Worm (Caenorhabditis elegans) whole organism, young adult: ENCODE results near the gene Y116A8C.463.
A peak's percentile ranks its signal among the peaks of the same experiment; 100 is the strongest.
"Not testable (repeated sequence)": the region's sequence is repeated elsewhere in the genome, so short reads cannot be mapped to it uniquely, and the experiment has no call there.

Experiments
- B0019.2 ChIP-seq: fragments of 200-800 bp; sonication (Bioruptor generic); conservative IDR thresholded peaks from 2 replicates; pipeline ENCODE4 v1.3.6; 2022; ENCODE audit warnings: missing genetic modification reagents, missing genetic modification characterization, missing compliant biosample characterization
- F10E7.11 ChIP-seq: sonication (generic microtip); optimal IDR thresholded peaks from 2 replicates; lab custom pipeline; 2017; ENCODE audit warnings: mild to moderate bottlenecking, missing genetic modification characterization, moderate library complexity, missing compliant biosample characterization
- F37B4.10 ChIP-seq: fragments of 200-800 bp; sonication (Bioruptor generic); IDR thresholded peaks from 2 replicates; pipeline ENCODE4 v1.3.6; 2022; ENCODE audit warnings: missing genetic modification characterization, missing compliant biosample characterization
- F55B11.4 ChIP-seq: sonication (generic microtip); optimal IDR thresholded peaks from 2 replicates; lab custom pipeline; 2016; ENCODE audit warnings: missing compliant biosample characterization, missing genetic modification characterization, borderline replicate concordance; ENCODE audit not compliant: insufficient read depth
- F57A8.1 ChIP-seq: fragments of 200-800 bp; sonication (Bioruptor generic); optimal IDR thresholded peaks from 2 replicates; lab custom pipeline; 2018; ENCODE audit warnings: mild to moderate bottlenecking, missing genetic modification characterization, moderate library complexity, missing compliant biosample characterization
- F57C9.4 ChIP-seq: sonication (generic microtip); optimal IDR thresholded peaks from 2 replicates; lab custom pipeline; 2017; ENCODE audit warnings: mild to moderate bottlenecking, missing genetic modification characterization, missing compliant biosample characterization
- T07F8.4 ChIP-seq: sonication (generic microtip); optimal IDR thresholded peaks from 2 replicates; lab custom pipeline; 2016; ENCODE audit warnings: mild to moderate bottlenecking, missing genetic modification characterization, moderate library complexity, missing compliant biosample characterization
- Y53G8AR.9 ChIP-seq: fragments of 200-800 bp; sonication (Bioruptor generic); conservative IDR thresholded peaks from 2 replicates; pipeline ENCODE4 v1.3.6; 2022; ENCODE audit warnings: missing genetic modification reagents, missing genetic modification characterization, missing compliant biosample characterization
- Y56A3A.18 ChIP-seq: fragments of 200-800 bp; sonication (Bioruptor generic); IDR thresholded peaks from 2 replicates; pipeline ENCODE4 v1.3.6; 2022; ENCODE audit warnings: missing genetic modification reagents, missing genetic modification characterization, missing compliant biosample characterization
- ama-1 ChIP-seq, 3 experiments: fragments of 150-350 bp in 1 of 3; sonication (generic microtip) in 2 of 3; optimal IDR thresholded peaks; 2 replicates each; lab custom pipeline; 2014 to 2018; ENCODE audit warnings: missing biosample characterization in 2 of 3, missing genetic modification characterization in 2 of 3, missing genetic modification reagents in 2 of 3
- atf-7 ChIP-seq: sonication (generic microtip); optimal IDR thresholded peaks from 2 replicates; lab custom pipeline; 2017; ENCODE audit warnings: mild to moderate bottlenecking, missing genetic modification characterization, missing compliant biosample characterization
- attf-6 ChIP-seq: fragments of 200-800 bp; sonication (Bioruptor generic); IDR thresholded peaks from 2 replicates; pipeline ENCODE4 v1.3.6; 2022; ENCODE audit warnings: missing genetic modification reagents, missing genetic modification characterization, missing compliant biosample characterization
- ceh-100 ChIP-seq: fragments of 200-800 bp; sonication (Bioruptor generic); IDR thresholded peaks from 2 replicates; pipeline ENCODE4 v1.3.6; 2022; ENCODE audit warnings: missing genetic modification reagents, missing genetic modification characterization, missing compliant biosample characterization
- chd-7 ChIP-seq: sonication (generic microtip); optimal IDR thresholded peaks from 2 replicates; lab custom pipeline; 2016; ENCODE audit warnings: mild to moderate bottlenecking, missing genetic modification characterization, moderate library complexity, missing compliant biosample characterization
- egl-18 ChIP-seq: fragments of 200-800 bp; sonication (Bioruptor generic); IDR thresholded peaks from 2 replicates; pipeline ENCODE4 v1.3.6; 2022; ENCODE audit warnings: missing genetic modification reagents, missing genetic modification characterization, missing compliant biosample characterization
- ets-4 ChIP-seq: fragments of 200-800 bp; sonication (Bioruptor generic); optimal IDR thresholded peaks from 2 replicates; lab custom pipeline; 2018; ENCODE audit warnings: mild to moderate bottlenecking, missing genetic modification characterization, missing compliant biosample characterization
- hlh-26 ChIP-seq: fragments of 200-800 bp; sonication (Bioruptor generic); conservative IDR thresholded peaks from 2 replicates; pipeline ENCODE4 v1.3.6; 2022; ENCODE audit warnings: missing genetic modification reagents, missing genetic modification characterization, missing compliant biosample characterization
- hrde-1 ChIP-seq: sonication (generic microtip); optimal IDR thresholded peaks from 2 replicates; lab custom pipeline; 2016; ENCODE audit warnings: missing genetic modification characterization, mild to moderate bottlenecking, missing compliant biosample characterization, moderate library complexity, missing genotype, missing genetic modification reagents, borderline replicate concordance
- hsf-1 ChIP-seq: fragments of 200-800 bp; sonication (Bioruptor generic); IDR thresholded peaks from 2 replicates; pipeline ENCODE4 v1.3.6; 2022; ENCODE audit warnings: missing genetic modification reagents, missing genetic modification characterization, missing compliant biosample characterization
- let-607 ChIP-seq, 2 experiments: fragments of 200-800 bp in 1 of 2; sonication (Bioruptor generic) in 1 of 2; sonication (generic microtip) in 1 of 2; optimal IDR thresholded peaks; 2 replicates each; lab custom pipeline; 2016 to 2018; ENCODE audit warnings: mild to moderate bottlenecking in 2 of 2, missing compliant biosample characterization in 2 of 2, missing genetic modification characterization in 2 of 2, moderate library complexity in 2 of 2, missing genotype in 1 of 2
- madf-3 ChIP-seq: fragments of 200-800 bp; sonication (Bioruptor generic); IDR thresholded peaks from 2 replicates; pipeline ENCODE4 v1.3.6; 2022; ENCODE audit warnings: missing genetic modification reagents, missing genetic modification characterization, missing compliant biosample characterization
- mcd-1 ChIP-seq: fragments of 200-800 bp; sonication (Bioruptor generic); IDR thresholded peaks from 2 replicates; pipeline ENCODE4 v1.3.6; 2022; ENCODE audit warnings: missing genetic modification reagents, missing genetic modification characterization, missing compliant biosample characterization
- mxl-1 ChIP-seq: sonication (generic microtip); optimal IDR thresholded peaks from 2 replicates; lab custom pipeline; 2016; ENCODE audit warnings: missing genetic modification characterization, missing compliant biosample characterization
- pbrm-1 ChIP-seq: fragments of 200-800 bp; sonication (Bioruptor generic); IDR thresholded peaks from 2 replicates; pipeline ENCODE4 v1.3.6; 2022; ENCODE audit warnings: missing genetic modification reagents, missing genetic modification characterization, missing compliant biosample characterization
- pha-4 ChIP-seq: fragments of 150-350 bp; sonication (generic microtip); optimal IDR thresholded peaks from 2 replicates; lab custom pipeline; 2014; ENCODE audit warnings: missing biosample characterization, missing genetic modification reagents, missing genetic modification characterization
- sdz-38 ChIP-seq: sonication (generic microtip); optimal IDR thresholded peaks from 2 replicates; lab custom pipeline; 2016; ENCODE audit warnings: missing genotype, missing genetic modification characterization, missing compliant biosample characterization
- snpc-1.1 ChIP-seq: sonication (generic microtip); optimal IDR thresholded peaks from 2 replicates; lab custom pipeline; 2017; ENCODE audit warnings: missing genetic modification characterization, mild to moderate bottlenecking, missing compliant biosample characterization, antibody characterized with exemption, moderate library complexity, missing genotype, missing genetic modification reagents; ENCODE audit not compliant: insufficient read depth
- snpc-4 ChIP-seq, 5 experiments: fragments of 150-350 bp in 1 of 5; sonication (generic microtip) in 4 of 5; optimal IDR thresholded peaks; 2 replicates each; lab custom pipeline; 2014 to 2018; ENCODE audit warnings: missing genetic modification characterization in 5 of 5, missing biosample characterization in 3 of 5, antibody characterized with exemption in 2 of 5, mild to moderate bottlenecking in 2 of 5, missing compliant biosample characterization in 2 of 5, missing genotype in 2 of 5, moderate library complexity in 2 of 5, missing genetic modification reagents in 1 of 5
- tlf-1 ChIP-seq: fragments of 200-800 bp; sonication (Bioruptor generic); optimal IDR thresholded peaks from 2 replicates; lab custom pipeline; 2018; ENCODE audit warnings: mild to moderate bottlenecking, missing genetic modification characterization, missing compliant biosample characterization
- zim-3 ChIP-seq: sonication (generic microtip); optimal IDR thresholded peaks from 2 replicates; lab custom pipeline; 2017; ENCODE audit warnings: mild to moderate bottlenecking, missing genetic modification characterization, moderate library complexity, missing compliant biosample characterization
- ztf-28 ChIP-seq: fragments of 200-800 bp; sonication (Bioruptor generic); IDR thresholded peaks from 2 replicates; pipeline ENCODE4 v1.3.6; 2022; ENCODE audit warnings: missing genetic modification reagents, missing genetic modification characterization, missing compliant biosample characterization

The Y116A8C.463 gene

DNA sequence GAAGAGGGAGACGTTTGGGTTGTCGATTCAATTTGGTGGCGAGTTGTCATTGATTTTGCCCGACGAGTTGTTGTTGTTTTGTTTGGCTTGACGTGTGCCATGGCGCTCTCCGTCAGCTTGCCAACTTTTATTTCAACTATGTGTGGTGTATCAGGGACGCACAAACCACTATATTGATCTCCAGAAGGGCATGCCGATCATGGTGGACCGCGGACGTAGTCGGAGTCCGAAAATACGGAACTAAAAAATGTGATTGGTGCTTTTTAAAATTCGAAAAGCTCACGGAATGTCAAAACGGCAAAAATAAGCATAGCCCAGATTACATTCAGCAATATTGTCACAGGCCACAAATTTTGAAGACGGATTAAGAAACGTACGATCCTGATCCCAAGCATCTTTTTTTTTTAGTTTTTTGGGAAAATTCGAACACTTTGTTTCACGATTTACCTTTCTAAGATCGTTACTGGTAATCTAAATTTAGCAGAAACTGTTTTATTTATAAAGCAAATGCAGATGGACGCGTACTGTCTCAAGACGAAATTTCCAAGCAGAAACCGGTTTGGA lies at the start of gene Y116A8C.463, which contains the start of gene Y116A8C.470:
Gene Y116A8C.463, plus strand, starts transcription at position 514 of the 564 bp plus-strand sequence.
Gene Y116A8C.470, minus strand, starts transcription at position 101 of the 564 bp plus-strand sequence.
- TF ChIP-seq pha-4 (tag; lab: Kevin White, UChicago) (no peak), mcd-1 (GFP tag; lab: Robert Waterston, UW) (no peak), sdz-38 (no peak), let-607 (tag; optimal IDR thresholded peaks at IDR 0.05; lab: Kevin White, UChicago) (no peak), F55B11.4 (tag; lab: Kevin White, UChicago) (no peak), F37B4.10 (GFP tag; lab: Robert Waterston, UW) (no peak), attf-6 (GFP tag; lab: Robert Waterston, UW) (no peak), zim-3 (tag; lab: Kevin White, UChicago) (no peak), F57A8.1 (GFP tag; lab: Kevin White, UChicago) (no peak), egl-18 (GFP tag; lab: Robert Waterston, UW) (no peak), ama-1 (optimal IDR thresholded peaks at IDR 0.05; lab: Kevin White, UChicago) (no peak), ama-1 (GFP tag; optimal IDR thresholded peaks at IDR 0.05; lab: Kevin White, UChicago) (no peak), ets-4 (GFP tag; lab: Kevin White, UChicago) (no peak), tlf-1 (GFP tag; lab: Kevin White, UChicago) (no peak), mxl-1 (tag; lab: Kevin White, UChicago) (no peak), pbrm-1 (GFP tag; lab: Robert Waterston, UW) (no peak)
- TF ChIP-seq, all 124 proteins: peak for 0

DNA sequence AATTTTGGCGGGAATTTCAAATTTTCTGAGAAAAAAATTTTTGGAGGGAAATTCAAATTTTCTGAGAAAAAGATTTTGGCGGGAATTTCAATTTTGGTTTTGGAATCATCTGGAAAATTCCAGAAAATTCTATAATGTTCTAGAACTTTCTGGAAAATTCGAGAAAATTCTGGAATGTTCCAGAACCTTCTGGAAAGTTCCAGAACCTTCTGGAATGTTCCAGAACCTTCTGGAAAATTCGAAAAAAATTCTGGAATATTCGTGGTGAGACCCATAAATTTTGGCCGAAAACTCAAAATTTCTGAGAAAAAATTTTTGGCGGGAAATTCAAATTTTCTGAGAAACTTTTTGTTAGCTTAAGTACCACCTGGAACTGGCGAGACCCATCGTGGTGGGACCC lies 37.1 kb upstream of the Y116A8C.463 start:
- TF ChIP-seq attf-6 (GFP tag; lab: Robert Waterston, UW) (peak; percentile 25; the same call in 1 of the 2 replicates), ceh-100 (peak; percentile 64), hsf-1 (GFP tag; lab: Robert Waterston, UW) (peak; percentile 97)

DNA sequence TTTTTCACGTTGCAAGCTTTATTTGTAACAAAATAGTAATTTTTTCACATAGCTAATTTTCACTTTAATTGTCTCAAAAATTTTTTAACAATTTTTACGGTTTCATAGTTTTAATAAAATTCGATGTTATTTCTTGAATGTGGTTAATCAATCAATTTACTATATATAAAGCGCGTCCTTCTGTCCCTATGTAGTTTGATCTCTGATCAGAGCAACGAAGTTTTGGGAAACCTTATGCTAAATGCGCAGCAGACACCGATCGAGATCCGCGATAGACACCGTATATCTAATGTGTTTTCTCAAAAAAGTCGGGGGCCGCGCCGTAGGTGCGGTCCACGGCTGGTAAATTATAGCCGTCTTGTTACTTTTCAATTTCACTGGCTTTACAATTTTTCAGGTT lies 30.9 kb upstream of the Y116A8C.463 start:
- TF ChIP-seq atf-7 (tag; lab: Kevin White, UChicago), result no peak
- TF ChIP-seq attf-6 (GFP tag; lab: Robert Waterston, UW), result peak; percentile 55; the same call in 1 of the 2 replicates
- no peak for TF ChIP-seq chd-7 (tag; lab: Kevin White, UChicago)
- TF ChIP-seq snpc-1.1 (tag; lab: Kevin White, UChicago), result no peak
- no peak for TF ChIP-seq Y56A3A.18 (GFP tag; lab: Robert Waterston, UW)
- no peak for TF ChIP-seq ztf-28
- TF ChIP-seq hlh-26, result no peak
- TF ChIP-seq snpc-4 (GFP tag; optimal IDR thresholded peaks at IDR 0.05; lab: Kevin White, UChicago), result no peak
- peak in 1 of 4 experiments; percentile 52 for TF ChIP-seq snpc-4 (tag; optimal IDR thresholded peaks at IDR 0.05; lab: Kevin White, UChicago)
- TF ChIP-seq T07F8.4, result no peak
- no peak for TF ChIP-seq B0019.2
- no peak for TF ChIP-seq F57C9.4
- TF ChIP-seq Y53G8AR.9 (GFP tag; lab: Robert Waterston, UW), result no peak
- TF ChIP-seq F10E7.11, result no peak
- TF ChIP-seq, all 124 proteins: peak for 2

- TF ChIP-seq hrde-1 (tag; lab: Kevin White, UChicago); madf-3 (GFP tag; lab: Robert Waterston, UW); zim-3 (tag; lab: Kevin White, UChicago): not testable (repeated sequence)
Measured at ce11 chrIV:16895288-16895687, 24.2 kb upstream of the Y116A8C.463 start, which contains the start of gene T06A10.2. T06A10.2 (plus strand) TSS chrIV:16895588.
